Worm (Caenorhabditis elegans) whole organism, mixed stage, embryonic: Measurements from ENCODE around the gene nspc-7.

Experiments
- ces-1 ChIP-seq: fragments of 150-350 bp; optimal IDR thresholded peaks from 2 replicates; lab custom pipeline; 2014; ENCODE audit warnings: missing biosample characterization, missing genetic modification reagents, missing genetic modification characterization
- hlh-1 ChIP-seq: fragments of 150-350 bp; optimal IDR thresholded peaks from 2 replicates; lab custom pipeline; 2014; ENCODE audit warnings: missing biosample characterization, missing genetic modification reagents, missing genetic modification characterization
- mab-5 ChIP-seq: fragments of 150-350 bp; optimal IDR thresholded peaks from 2 replicates; lab custom pipeline; 2014; ENCODE audit warnings: missing biosample characterization, missing genetic modification characterization
- mep-1 ChIP-seq: fragments of 150-350 bp; optimal IDR thresholded peaks from 2 replicates; lab custom pipeline; 2017; ENCODE audit warnings: missing biosample characterization, missing genetic modification reagents, missing genetic modification characterization, inconsistent platforms
- nhr-12 ChIP-seq: fragments of 150-350 bp; optimal IDR thresholded peaks from 2 replicates; lab custom pipeline; 2014; ENCODE audit warnings: missing biosample characterization, missing genetic modification characterization
- nhr-237 ChIP-seq: fragments of 150-350 bp; optimal IDR thresholded peaks from 2 replicates; lab custom pipeline; 2014; ENCODE audit warnings: missing biosample characterization, missing genetic modification characterization
- nhr-28 ChIP-seq: fragments of 150-350 bp; optimal IDR thresholded peaks from 2 replicates; lab custom pipeline; 2014; ENCODE audit warnings: missing biosample characterization, missing genetic modification characterization
- nhr-76 ChIP-seq: sonication (generic microtip); optimal IDR thresholded peaks from 2 replicates; lab custom pipeline; 2017; ENCODE audit warnings: missing biosample characterization, missing genetic modification characterization
- zip-8 ChIP-seq: fragments of 150-350 bp; optimal IDR thresholded peaks from 2 replicates; lab custom pipeline; 2014; ENCODE audit warnings: missing biosample characterization, missing genetic modification characterization

ce11 chrX:8556614-8557196 is 15.0 kb downstream of the nspc-7 start, which contains the start of gene utx-1:
- TF ChIP-seq mab-5 (tag; lab: Kevin White, UChicago) (no peak), mep-1 (tag; lab: Kevin White, UChicago) (peak; percentile 43), ces-1 (peak; percentile 27), nhr-76 (tag; lab: Kevin White, UChicago) (no peak), nhr-237 (tag; lab: Kevin White, UChicago) (no peak), zip-8 (no peak), hlh-1 (no peak), nhr-28 (tag; lab: Kevin White, UChicago) (no peak), nhr-12 (no peak)
